Fruit fly (Drosophila melanogaster) whole organism, embryonic: ENCODE data around the gene VhaM9.7-c.

Source experiments
- Abd-B ChIP-seq: fragments of 200-800 bp; sonication (Bioruptor generic); optimal IDR thresholded peaks from 2 replicates; lab custom pipeline; 2018; ENCODE audit warnings: missing biosample characterization, mild to moderate bottlenecking, missing genetic modification characterization, moderate library complexity
- BEAF-32 ChIP-seq: fragments of 200-800 bp; sonication (Bioruptor generic); optimal IDR thresholded peaks from 3 replicates; lab custom pipeline; 2017; ENCODE audit warnings: missing biosample characterization, missing genetic modification characterization, mild to moderate bottlenecking, moderate library complexity, missing genetic modification reagents
- CG1024 ChIP-seq: fragments of 200-800 bp; sonication (Bioruptor generic); IDR thresholded peaks from 2 replicates; pipeline ENCODE4 v1.3.6; 2022; ENCODE audit warnings: missing biosample characterization, missing genetic modification characterization
- CG10462 ChIP-seq: fragments of 200-800 bp; sonication (Bioruptor generic); optimal IDR thresholded peaks from 2 replicates; lab custom pipeline; 2016; ENCODE audit warnings: missing biosample characterization, missing genetic modification characterization
- CG10654 ChIP-seq: fragments of 200-800 bp; sonication (Bioruptor generic); optimal IDR thresholded peaks from 2 replicates; lab custom pipeline; 2016; ENCODE audit warnings: missing biosample characterization, missing genetic modification characterization
- CG11398 ChIP-seq: fragments of 200-800 bp; sonication (Bioruptor generic); optimal IDR thresholded peaks from 2 replicates; lab custom pipeline; 2016; ENCODE audit warnings: missing biosample characterization, missing genetic modification characterization
- CG11723 ChIP-seq: fragments of 200-800 bp; sonication (Bioruptor generic); optimal IDR thresholded peaks from 2 replicates; lab custom pipeline; 2017; ENCODE audit warnings: missing biosample characterization, mild to moderate bottlenecking, missing genetic modification characterization
- CG12299 ChIP-seq: fragments of 200-800 bp; sonication (Bioruptor generic); optimal IDR thresholded peaks from 2 replicates; lab custom pipeline; 2018; ENCODE audit warnings: missing biosample characterization, mild to moderate bottlenecking, missing genetic modification characterization
- CG12659 ChIP-seq: fragments of 200-800 bp; sonication (Bioruptor generic); optimal IDR thresholded peaks from 3 replicates; lab custom pipeline; 2017; ENCODE audit warnings: mild to moderate bottlenecking, missing biosample characterization, missing genetic modification reagents, missing genetic modification characterization
- CG13287 ChIP-seq: fragments of 200-800 bp; sonication (Bioruptor generic); IDR thresholded peaks from 2 replicates; pipeline ENCODE4 v1.3.6; 2022; ENCODE audit warnings: missing biosample characterization, missing genetic modification characterization; ENCODE audit not compliant: partially characterized antibody
- CG13424 ChIP-seq: fragments of 200-800 bp; sonication (Bioruptor generic); optimal IDR thresholded peaks from 2 replicates; lab custom pipeline; 2019; ENCODE audit warnings: missing biosample characterization, mild to moderate bottlenecking, missing genetic modification characterization, moderate library complexity
- CG14050 ChIP-seq: fragments of 200-800 bp; sonication (Bioruptor generic); IDR thresholded peaks from 3 replicates; pipeline ENCODE4 v1.3.6; 2022; ENCODE audit warnings: missing biosample characterization, missing genetic modification characterization
- CG16813 ChIP-seq: fragments of 200-800 bp; sonication (Bioruptor generic); IDR thresholded peaks from 3 replicates; pipeline ENCODE4 v1.3.6; 2022; ENCODE audit warnings: missing biosample characterization, missing genetic modification characterization; ENCODE audit not compliant: partially characterized antibody
- CG17829 ChIP-seq: fragments of 200-800 bp; optimal IDR thresholded peaks from 2 replicates; lab custom pipeline; 2019; ENCODE audit warnings: missing biosample characterization, mild to moderate bottlenecking, missing genetic modification characterization, moderate library complexity
- CG18262 ChIP-seq: fragments of 200-800 bp; optimal IDR thresholded peaks from 3 replicates; lab custom pipeline; 2019; ENCODE audit warnings: missing biosample characterization, mild to moderate bottlenecking, missing genetic modification characterization, moderate library complexity
- CG18764 ChIP-seq: fragments of 200-800 bp; sonication (Bioruptor generic); optimal IDR thresholded peaks from 3 replicates; lab custom pipeline; 2016; ENCODE audit warnings: missing biosample characterization, missing genetic modification characterization
- CG30403 ChIP-seq: fragments of 200-800 bp; sonication (Bioruptor generic); optimal IDR thresholded peaks from 3 replicates; lab custom pipeline; 2016; ENCODE audit warnings: missing biosample characterization, missing genetic modification characterization
- CG34376 ChIP-seq: fragments of 200-800 bp; sonication (Bioruptor generic); optimal IDR thresholded peaks from 2 replicates; lab custom pipeline; 2018; ENCODE audit warnings: missing biosample characterization, mild to moderate bottlenecking, missing genetic modification characterization
- CG4282 ChIP-seq: fragments of 200-800 bp; sonication (Bioruptor generic); optimal IDR thresholded peaks from 2 replicates; lab custom pipeline; 2016; ENCODE audit warnings: missing biosample characterization, missing genetic modification characterization
- CG4424 ChIP-seq: fragments of 200-800 bp; sonication (Bioruptor generic); optimal IDR thresholded peaks from 3 replicates; lab custom pipeline; 2016; ENCODE audit warnings: missing biosample characterization, missing genetic modification characterization
- CG4617 ChIP-seq: fragments of 200-800 bp; sonication (Bioruptor generic); optimal IDR thresholded peaks from 3 replicates; lab custom pipeline; 2016; ENCODE audit warnings: missing biosample characterization, missing genetic modification characterization, borderline replicate concordance
- CG6254 ChIP-seq: fragments of 200-800 bp; sonication (Bioruptor generic); optimal IDR thresholded peaks from 3 replicates; lab custom pipeline; 2017; ENCODE audit warnings: mild to moderate bottlenecking, missing biosample characterization, missing genetic modification reagents, missing genetic modification characterization
- CG6654 ChIP-seq: fragments of 200-800 bp; sonication (Bioruptor generic); optimal IDR thresholded peaks from 2 replicates; lab custom pipeline; 2017; ENCODE audit warnings: missing biosample characterization, mild to moderate bottlenecking, missing genetic modification characterization
- CG8944 ChIP-seq: fragments of 200-800 bp; sonication (Bioruptor generic); optimal IDR thresholded peaks from 3 replicates; lab custom pipeline; 2016; ENCODE audit warnings: missing biosample characterization, missing genetic modification characterization
- CG9609 ChIP-seq: fragments of 200-800 bp; sonication (Bioruptor generic); optimal IDR thresholded peaks from 3 replicates; lab custom pipeline; 2016; ENCODE audit warnings: missing biosample characterization, missing genetic modification characterization
- CG9797 ChIP-seq: fragments of 200-800 bp; sonication (Bioruptor generic); optimal IDR thresholded peaks from 3 replicates; lab custom pipeline; 2018; ENCODE audit warnings: missing biosample characterization, mild to moderate bottlenecking, missing genetic modification characterization
- HHEX ChIP-seq: fragments of 200-800 bp; sonication (Bioruptor generic); optimal IDR thresholded peaks from 3 replicates; lab custom pipeline; 2017; ENCODE audit warnings: missing biosample characterization, mild to moderate bottlenecking, missing genetic modification characterization, missing genetic modification reagents
- Hr78 ChIP-seq, 2 experiments: fragments of 200-800 bp in 1 of 2; fragments of >200 bp in 1 of 2; sonication (Bioruptor generic) in 1 of 2; optimal IDR thresholded peaks; 2 replicates each; lab custom pipeline; 2017 to 2019; ENCODE audit warnings: missing biosample characterization in 2 of 2, missing genetic modification characterization in 2 of 2, mild to moderate bottlenecking in 1 of 2, moderate library complexity in 1 of 2
- MESR4 ChIP-seq: fragments of 200-800 bp; sonication (Bioruptor generic); optimal IDR thresholded peaks from 2 replicates; lab custom pipeline; 2018; ENCODE audit warnings: missing biosample characterization, mild to moderate bottlenecking, missing genetic modification characterization, moderate library complexity
- Mrtf ChIP-seq: fragments of 200-800 bp; sonication (Bioruptor generic); IDR thresholded peaks from 3 replicates; pipeline ENCODE4 v1.3.6; 2022; ENCODE audit warnings: missing biosample characterization, missing genetic modification characterization
- Nf-YA ChIP-seq: fragments of 200-800 bp; sonication (Bioruptor generic); IDR thresholded peaks from 2 replicates; pipeline ENCODE4 v1.3.6; 2022; ENCODE audit warnings: missing biosample characterization, missing genetic modification characterization
- aop ChIP-seq: fragments of 200-800 bp; sonication (Bioruptor generic); IDR thresholded peaks from 2 replicates; pipeline ENCODE4 v1.3.6; 2022; ENCODE audit warnings: missing biosample characterization, missing genetic modification characterization
- az2 ChIP-seq: fragments of 200-800 bp; sonication (Bioruptor generic); optimal IDR thresholded peaks from 3 replicates; lab custom pipeline; 2016; ENCODE audit warnings: missing biosample characterization, missing genetic modification characterization
- chif ChIP-seq, 2 experiments: fragments of 200-800 bp; sonication (Bioruptor generic); optimal IDR thresholded peaks; 3 replicates each; lab custom pipeline; 2016; ENCODE audit warnings: missing biosample characterization in 2 of 2, missing genetic modification characterization in 2 of 2
- crp ChIP-seq, 2 experiments: fragments of 200-800 bp; sonication (Bioruptor generic); optimal IDR thresholded peaks; 2 replicates in 1 of 2; 3 replicates in 1 of 2; lab custom pipeline; 2017; ENCODE audit warnings: missing biosample characterization in 2 of 2, missing genetic modification characterization in 2 of 2, mild to moderate bottlenecking in 1 of 2, moderate library complexity in 1 of 2
- ems ChIP-seq: fragments of 200-800 bp; sonication (Bioruptor generic); optimal IDR thresholded peaks from 3 replicates; lab custom pipeline; 2016; ENCODE audit warnings: missing biosample characterization, missing genetic modification characterization
- exex ChIP-seq: fragments of 200-800 bp; sonication (Bioruptor generic); optimal IDR thresholded peaks from 4 replicates; lab custom pipeline; 2018; ENCODE audit warnings: missing biosample characterization, mild to moderate bottlenecking, missing genetic modification characterization, moderate library complexity
- fd64A ChIP-seq: fragments of 200-800 bp; sonication (Bioruptor generic); optimal IDR thresholded peaks from 3 replicates; lab custom pipeline; 2018; ENCODE audit warnings: missing biosample characterization, mild to moderate bottlenecking, missing genetic modification characterization
- ftz-f1 ChIP-seq: fragments of 200-800 bp; sonication (Bioruptor generic); optimal IDR thresholded peaks from 2 replicates; lab custom pipeline; 2016; ENCODE audit warnings: missing biosample characterization, missing genetic modification characterization
- gt ChIP-seq: fragments of 200-800 bp; sonication (Bioruptor generic); IDR thresholded peaks from 2 replicates; pipeline ENCODE4 v1.3.6; 2022; ENCODE audit warnings: missing biosample characterization, missing genetic modification characterization
- ind ChIP-seq: fragments of 200-800 bp; sonication (Bioruptor generic); optimal IDR thresholded peaks from 3 replicates; lab custom pipeline; 2016; ENCODE audit warnings: missing biosample characterization, missing genetic modification characterization
- maf-S ChIP-seq: fragments of 200-800 bp; sonication (Bioruptor generic); optimal IDR thresholded peaks from 2 replicates; lab custom pipeline; 2016; ENCODE audit warnings: missing biosample characterization, missing genetic modification characterization
- mirr ChIP-seq: fragments of 200-800 bp; sonication (Bioruptor generic); optimal IDR thresholded peaks from 3 replicates; lab custom pipeline; 2018; ENCODE audit warnings: missing biosample characterization, mild to moderate bottlenecking, missing genetic modification characterization
- nerfin-1 ChIP-seq: fragments of 200-800 bp; sonication (Bioruptor generic); optimal IDR thresholded peaks from 3 replicates; lab custom pipeline; 2019; ENCODE audit warnings: missing biosample characterization, mild to moderate bottlenecking, missing genetic modification characterization, moderate library complexity
- so ChIP-seq: fragments of 200-800 bp; sonication (Bioruptor generic); IDR thresholded peaks from 3 replicates; pipeline ENCODE4 v1.3.6; 2022; ENCODE audit warnings: missing biosample characterization, missing genetic modification characterization
- tap ChIP-seq: fragments of 200-800 bp; optimal IDR thresholded peaks from 3 replicates; lab custom pipeline; 2019; ENCODE audit warnings: missing biosample characterization, mild to moderate bottlenecking, missing genetic modification characterization, moderate library complexity
- twi ChIP-seq: fragments of 200-800 bp; optimal IDR thresholded peaks from 2 replicates; lab custom pipeline; 2019; ENCODE audit warnings: missing biosample characterization, mild to moderate bottlenecking, missing genetic modification characterization, moderate library complexity
- wor ChIP-seq: fragments of 200-800 bp; sonication (Bioruptor generic); IDR thresholded peaks from 2 replicates; pipeline ENCODE4 v1.3.6; 2022; ENCODE audit warnings: missing biosample characterization, missing genetic modification characterization
- zen ChIP-seq: fragments of 200-800 bp; sonication (Bioruptor generic); optimal IDR thresholded peaks from 3 replicates; lab custom pipeline; 2018; ENCODE audit warnings: missing biosample characterization, mild to moderate bottlenecking, missing genetic modification characterization, moderate library complexity

The VhaM9.7-c gene

DNA sequence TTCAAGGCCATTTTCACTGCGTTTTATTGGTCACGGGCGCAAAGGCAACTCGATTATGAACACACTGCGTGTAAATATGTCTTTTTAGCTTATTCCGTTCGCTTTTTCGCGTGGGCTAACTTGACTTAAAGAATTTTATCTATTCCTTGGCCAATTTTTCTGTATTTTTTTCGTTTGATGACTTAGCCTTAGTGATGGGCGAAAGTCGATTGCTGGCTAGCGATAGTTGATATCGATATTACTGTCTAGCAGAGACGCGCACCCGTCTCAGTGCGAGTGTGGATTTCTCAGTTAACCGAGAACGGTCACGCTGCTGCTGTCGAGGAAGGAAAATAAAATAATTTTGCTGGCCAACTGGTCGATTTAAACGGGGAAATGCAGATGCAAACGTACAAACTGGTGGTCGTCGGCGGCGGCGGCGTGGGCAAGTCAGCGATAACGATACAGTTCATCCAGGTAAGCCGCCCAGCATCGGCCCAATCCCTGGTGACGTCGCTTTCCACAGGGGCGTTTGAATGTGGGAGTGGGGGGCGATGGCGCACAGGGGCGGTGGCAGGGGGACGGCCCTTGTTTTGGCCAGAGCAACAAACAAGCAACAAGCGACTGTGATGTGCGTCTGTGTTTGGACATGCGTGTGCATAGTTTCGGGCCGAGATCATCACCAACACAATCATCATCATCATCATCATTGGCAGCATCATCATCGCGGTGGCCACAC lies 47.7 kb downstream of the VhaM9.7-c start, which contains the start of the genes Rop and Ras64B (continued):
- no peak for TF ChIP-seq CG1024
- TF ChIP-seq CG17829 (tag; lab: Kevin White, UChicago) = peak; percentile 56
- TF ChIP-seq CG9609 (GFP tag; lab: Kevin White, UChicago) = no peak
- TF ChIP-seq CG4282 (GFP tag; lab: Kevin White, UChicago) = no peak
- TF ChIP-seq Nf-YA (GFP tag; lab: Robert Waterston, UW) = no peak
- TF ChIP-seq CG8944 (GFP tag; lab: Kevin White, UChicago) = no peak
- TF ChIP-seq Hr78 (GFP tag; optimal IDR thresholded peaks at IDR 0.05; lab: Kevin White, UChicago) = no peak
- peak; percentile 96 for TF ChIP-seq ftz-f1 (GFP tag; lab: Kevin White, UChicago)
- TF ChIP-seq CG6654 = no peak
- TF ChIP-seq gt (GFP tag; lab: Robert Waterston, UW) = no peak
- peak; percentile 91 for TF ChIP-seq CG13287 (GFP tag; lab: Robert Waterston, UW)
- no peak for TF ChIP-seq wor
- TF ChIP-seq CG9797 = peak; percentile 96
- TF ChIP-seq aop = no peak
- no peak for TF ChIP-seq CG4424 (GFP tag; lab: Kevin White, UChicago)
- no peak for TF ChIP-seq ind (GFP tag; lab: Kevin White, UChicago)
- TF ChIP-seq ems (GFP tag; lab: Kevin White, UChicago) = peak; percentile 24
- no peak for TF ChIP-seq maf-S (GFP tag; lab: Kevin White, UChicago)
- TF ChIP-seq CG18262 (tag; lab: Kevin White, UChicago) = peak; percentile 15
- no peak for TF ChIP-seq CG14050 (GFP tag; lab: Robert Waterston, UW)
- no peak for TF ChIP-seq mirr (GFP tag; lab: Kevin White, UChicago)
- peak; percentile 86 for TF ChIP-seq CG12659 (GFP tag; lab: Kevin White, UChicago)
- peak; percentile 39 for TF ChIP-seq nerfin-1 (tag; lab: Kevin White, UChicago)
- TF ChIP-seq zen (tag; lab: Kevin White, UChicago) = no peak
- TF ChIP-seq so (GFP tag; lab: Robert Waterston, UW) = peak; percentile 36; the same call in 1 of the 3 replicates
- TF ChIP-seq chif (GFP tag; optimal IDR thresholded peaks at IDR 0.05; lab: Kevin White, UChicago) = no peak
- TF ChIP-seq CG10462 (GFP tag; lab: Kevin White, UChicago) = no peak
- TF ChIP-seq CG11723 (GFP tag; lab: Kevin White, UChicago) = no peak
- no peak for TF ChIP-seq CG10654 (GFP tag; lab: Kevin White, UChicago)
- peak; percentile 0 for TF ChIP-seq twi
- peak; percentile 2 for TF ChIP-seq CG12299 (tag; lab: Kevin White, UChicago)
- no peak for TF ChIP-seq tap (tag; lab: Kevin White, UChicago)
- TF ChIP-seq CG18764 (GFP tag; lab: Kevin White, UChicago) = no peak
- TF ChIP-seq CG13424 = no peak
- TF ChIP-seq CG16813 (GFP tag; lab: Robert Waterston, UW) = peak; percentile 86
- TF ChIP-seq CG11398 (GFP tag; lab: Kevin White, UChicago) = peak; percentile 14
- TF ChIP-seq BEAF-32 (GFP tag; lab: Kevin White, UChicago) = peak; percentile 98
- no peak for TF ChIP-seq fd64A
- TF ChIP-seq HHEX (GFP tag; lab: Kevin White, UChicago) = peak; percentile 38
- TF ChIP-seq exex (tag; lab: Kevin White, UChicago) = no peak
- peak; percentile 65 for TF ChIP-seq CG34376 (GFP tag; lab: Kevin White, UChicago)
- TF ChIP-seq Abd-B (GFP tag; lab: Kevin White, UChicago) = peak; percentile 51
- peak; percentile 99 for TF ChIP-seq MESR4 (GFP tag; lab: Kevin White, UChicago)
- TF ChIP-seq CG30403 (GFP tag; lab: Kevin White, UChicago) = peak; percentile 38
- no peak for TF ChIP-seq CG6254 (GFP tag; lab: Kevin White, UChicago)
- no peak for TF ChIP-seq az2 (GFP tag; lab: Kevin White, UChicago)
- TF ChIP-seq crp (GFP tag; optimal IDR thresholded peaks at IDR 0.05; lab: Kevin White, UChicago) = peak in 1 of 2 experiments; percentile 25
- TF ChIP-seq CG4617 = peak; percentile 99
- no peak for TF ChIP-seq Mrtf (GFP tag; lab: Robert Waterston, UW)
